Worm (Caenorhabditis elegans): ENCODE measurements around the gene oac-56.
"Not testable (repeated sequence)": the region's sequence is repeated elsewhere in the genome, so short reads cannot be mapped to it uniquely, and the experiment has no call there.

oac-56 gene

ce11 chrIV:14373814-14374213 is 23.3 kb upstream of the oac-56 start, which contains the start of gene Y67A10A.7:
Y67A10A.7 (plus strand) TSS chrIV:14374114.
- not testable (repeated sequence) for TF ChIP-seq snpc-4 (GFP tag; optimal IDR thresholded peaks at IDR 0.05)
- TF ChIP-seq snpc-4 (tag; optimal IDR thresholded peaks at IDR 0.05), result peak in 1 of 4 experiments; percentile 17

ce11 chrIV:14371639-14372038 is 21.1 kb upstream of the oac-56 start:
- peak; percentile 20 for TF ChIP-seq somi-1 (GFP tag; optimal IDR thresholded peaks at IDR 0.05)
- no peak for TF ChIP-seq rec-8 (tag; optimal IDR thresholded peaks at IDR 0.05)
- no peak for TF ChIP-seq lin-54 (GFP tag; optimal IDR thresholded peaks at IDR 0.05)
- no peak for TF ChIP-seq ceh-58 (GFP tag; IDR thresholded peaks at IDR 0.05)
- no peak for TF ChIP-seq F49E8.2 (tag; optimal IDR thresholded peaks at IDR 0.05; ENCODE audit: insufficient read depth)
- peak; percentile 69 for TF ChIP-seq K12H6.12 (tag; optimal IDR thresholded peaks at IDR 0.05)
- TF ChIP-seq Y53G8AR.9 (GFP tag; conservative IDR thresholded peaks at IDR 0.05), result no peak
- no peak for TF ChIP-seq attf-5 (GFP tag; optimal IDR thresholded peaks at IDR 0.05)
- TF ChIP-seq cebp-2 (GFP tag; IDR thresholded peaks at IDR 0.05), result no peak
- TF ChIP-seq B0336.3 (GFP tag; IDR thresholded peaks at IDR 0.05), result no peak
- no peak; the same call in 1 of the 2 replicates for TF ChIP-seq hmg-1.2 (GFP tag; IDR thresholded peaks at IDR 0.05)
- peak; percentile 6 for TF ChIP-seq lin-40 (tag; optimal IDR thresholded peaks at IDR 0.05)
- TF ChIP-seq snpc-4 (GFP tag; optimal IDR thresholded peaks at IDR 0.05), result no peak
- TF ChIP-seq snpc-4 (tag; optimal IDR thresholded peaks at IDR 0.05), result peak in 1 of 4 experiments; percentile 11
- TF ChIP-seq ekl-4 (GFP tag; IDR thresholded peaks at IDR 0.05), result no peak

ce11 chrIV:14365837-14366378 is 15.4 kb upstream of the oac-56 start:
- TF ChIP-seq ZK185.1 (tag; optimal IDR thresholded peaks at IDR 0.05; ENCODE audit: poor library complexity, severe bottlenecking), result no peak
- no peak for TF ChIP-seq bed-2 (GFP tag; IDR thresholded peaks at IDR 0.05)
- no peak for TF ChIP-seq pbrm-1 (GFP tag; IDR thresholded peaks at IDR 0.05)
- TF ChIP-seq snpc-1.3 (tag; optimal IDR thresholded peaks at IDR 0.05; ENCODE audit: insufficient read depth), result no peak
- TF ChIP-seq ekl-4 (GFP tag; IDR thresholded peaks at IDR 0.05), result no peak
- TF ChIP-seq B0035.1 (tag; optimal IDR thresholded peaks at IDR 0.05), result no peak
- TF ChIP-seq B0336.3 (GFP tag; IDR thresholded peaks at IDR 0.05), result no peak
- no peak for TF ChIP-seq unc-62 (GFP tag; optimal IDR thresholded peaks at IDR 0.05)
- TF ChIP-seq lin-54 (GFP tag; optimal IDR thresholded peaks at IDR 0.05), result no peak
- no peak for TF ChIP-seq snpc-4 (GFP tag; optimal IDR thresholded peaks at IDR 0.05)
- no peak for TF ChIP-seq snpc-4 (tag; optimal IDR thresholded peaks at IDR 0.05)
- TF ChIP-seq efl-1 (GFP tag; optimal IDR thresholded peaks at IDR 0.05), result no peak
- no peak for TF ChIP-seq gei-17 (GFP tag; optimal IDR thresholded peaks at IDR 0.05)
- TF ChIP-seq F23B12.7 (tag; optimal IDR thresholded peaks at IDR 0.05; ENCODE audit: insufficient read depth), result no peak
- no peak for TF ChIP-seq let-607 (tag; optimal IDR thresholded peaks at IDR 0.05)
- TF ChIP-seq C06A6.2 (GFP tag; conservative IDR thresholded peaks at IDR 0.05), result no peak
- TF ChIP-seq lin-40 (tag; optimal IDR thresholded peaks at IDR 0.05), result no peak
- TF ChIP-seq aptf-3 (GFP tag; IDR thresholded peaks at IDR 0.05), result no peak
- no peak for TF ChIP-seq F57A8.1 (GFP tag; optimal IDR thresholded peaks at IDR 0.05)
- no peak for TF ChIP-seq F52B5.7 (tag; optimal IDR thresholded peaks at IDR 0.05)
- no peak for TF ChIP-seq dpff-1 (tag; optimal IDR thresholded peaks at IDR 0.05)

ce11 chrIV:14361189-14361588 is 10.6 kb upstream of the oac-56 start, which contains the start of gene ssu-2:
ssu-2 (plus strand) TSS chrIV:14361247.
- TF ChIP-seq dpl-1 (GFP tag; optimal IDR thresholded peaks at IDR 0.05) (no peak), F57A8.1 (GFP tag; optimal IDR thresholded peaks at IDR 0.05) (no peak), cebp-1 (GFP tag; IDR thresholded peaks at IDR 0.05) (no peak), cebp-1 (tag; optimal IDR thresholded peaks at IDR 0.05) (no peak), ztf-28 (GFP tag; IDR thresholded peaks at IDR 0.05) (no peak), hmg-20 (GFP tag; IDR thresholded peaks at IDR 0.05) (no peak), athp-1 (tag; optimal IDR thresholded peaks at IDR 0.05) (no peak), efl-1 (GFP tag; optimal IDR thresholded peaks at IDR 0.05) (no peak), repo-1 (tag; optimal IDR thresholded peaks at IDR 0.05) (no peak), D2030.7 (GFP tag; IDR thresholded peaks at IDR 0.05) (no peak), Y79H2A.3 (GFP tag; conservative IDR thresholded peaks at IDR 0.05) (no peak), unc-62 (GFP tag; optimal IDR thresholded peaks at IDR 0.05) (no peak), tbp1 (GFP tag; optimal IDR thresholded peaks at IDR 0.05) (no peak), ceh-91 (GFP tag; IDR thresholded peaks at IDR 0.05) (no peak), ceh-79 (tag; optimal IDR thresholded peaks at IDR 0.05) (no peak)

Data from whole organism, young adult.